Worm (Caenorhabditis elegans) whole organism, L1 larva: ENCODE data around the gene F45E1.1.

Experiments used
- nhr-19 ChIP-seq: fragments of 200-800 bp; sonication (Bioruptor generic); conservative IDR thresholded peaks from 2 replicates; pipeline ENCODE4 v1.3.6; 2022; ENCODE audit warnings: missing genetic modification characterization, missing compliant biosample characterization
- nhr-237 ChIP-seq: fragments of 150-350 bp; optimal IDR thresholded peaks from 2 replicates; lab custom pipeline; 2014; ENCODE audit warnings: missing biosample characterization, missing genetic modification characterization
- pag-3 ChIP-seq: sonication (generic microtip); optimal IDR thresholded peaks from 2 replicates; lab custom pipeline; 2017; ENCODE audit warnings: missing genetic modification characterization, mild to moderate bottlenecking, missing compliant biosample characterization, antibody characterized with exemption, borderline replicate concordance; ENCODE audit not compliant: insufficient read depth
- snu-23 ChIP-seq: sonication (generic microtip); optimal IDR thresholded peaks from 2 replicates; lab custom pipeline; 2016; ENCODE audit warnings: missing genetic modification characterization, missing compliant biosample characterization

ce11 chrX:8037365-8037764, 33.9 kb downstream of the F45E1.1 start:
- TF ChIP-seq snu-23 = no peak
- no peak for TF ChIP-seq nhr-19 (GFP tag; lab: Robert Waterston, UW)
- no peak for TF ChIP-seq pag-3
- TF ChIP-seq nhr-237 = no peak
